In the genomic region with DNA sequence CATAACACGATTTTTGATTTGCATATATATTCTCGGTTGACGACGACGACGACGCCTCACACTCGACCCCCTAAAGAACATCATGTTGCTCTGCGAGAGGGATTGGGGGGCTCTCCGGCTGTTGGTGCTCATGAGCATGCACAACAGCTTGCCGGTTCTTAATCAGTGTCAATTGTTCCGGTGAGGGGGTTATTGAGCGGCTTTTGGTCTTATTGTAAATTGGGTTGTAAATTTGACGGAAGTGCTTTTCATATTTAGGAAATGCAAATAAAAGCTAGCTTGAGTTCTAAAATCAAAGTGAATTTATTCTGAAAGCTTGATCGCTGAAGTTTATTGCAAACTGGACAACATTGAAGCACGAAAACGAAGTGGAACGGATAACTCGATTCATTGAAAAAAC, we compare ENCODE assay signal across 3 worm cellular contexts.
TF ChIP-seq lines count a peak whose summit lies in the region.

No protein-coding gene starts in this region.

TF ChIP-seq in whole organism, L1 larva, 84 proteins besides CTCF, POLR2A, EP300 and RAD21:
- TF ChIP-seq skn-1 (tag; optimal IDR thresholded peaks at IDR 0.05; lab: Kevin White, UChicago) (no peak), dsc-1 (tag; optimal IDR thresholded peaks at IDR 0.05; lab: Kevin White, UChicago) (peak; percentile 4), lin-14 (GFP tag; optimal IDR thresholded peaks at IDR 0.05; lab: Kevin White, UChicago) (no peak)

TF ChIP-seq in whole organism, late embryonic, 69 proteins besides CTCF, POLR2A, EP300 and RAD21:
- TF ChIP-seq unc-42 (tag; optimal IDR thresholded peaks at IDR 0.05; lab: Kevin White, UChicago) = peak; percentile 67
- no peak for TF ChIP-seq pros-1 (tag; optimal IDR thresholded peaks at IDR 0.05; lab: Kevin White, UChicago)
- TF ChIP-seq ceh-9 (tag; optimal IDR thresholded peaks at IDR 0.05; lab: Kevin White, UChicago) = no peak

TF ChIP-seq in whole organism, mixed stage, embryonic, 35 proteins besides CTCF, POLR2A, EP300 and RAD21:
- no peak for TF ChIP-seq nhr-237 (tag; optimal IDR thresholded peaks at IDR 0.05; lab: Kevin White, UChicago)
- peak; percentile 59 for TF ChIP-seq ces-1 (GFP tag; optimal IDR thresholded peaks at IDR 0.05; lab: Kevin White, UChicago)
- TF ChIP-seq nhr-28 (tag; optimal IDR thresholded peaks at IDR 0.05; lab: Kevin White, UChicago) = no peak
- TF ChIP-seq sptf-1 (tag; optimal IDR thresholded peaks at IDR 0.05; lab: Kevin White, UChicago) = no peak
- no peak for TF ChIP-seq mep-1 (tag; optimal IDR thresholded peaks at IDR 0.05; lab: Kevin White, UChicago)
- no peak for TF ChIP-seq bed-3 (GFP tag; optimal IDR thresholded peaks at IDR 0.05; lab: Kevin White, UChicago)
- TF ChIP-seq ceh-39 (tag; optimal IDR thresholded peaks at IDR 0.05; lab: Kevin White, UChicago) = no peak
- TF ChIP-seq elt-1 (tag; optimal IDR thresholded peaks at IDR 0.05; lab: Kevin White, UChicago; ENCODE audit: borderline replicate concordance, insufficient read depth) = no peak
